Worm (Caenorhabditis elegans) whole organism, L4 larva: ENCODE measurements around the gene srw-140.

Experiments used
- F49E8.2 ChIP-seq: sonication (generic microtip); optimal IDR thresholded peaks from 2 replicates; lab custom pipeline; 2016; ENCODE audit warnings: missing compliant biosample characterization, mild to moderate bottlenecking, missing genetic modification characterization, borderline replicate concordance
- R02D3.7 ChIP-seq: fragments of 150-350 bp; sonication (generic microtip); optimal IDR thresholded peaks from 3 replicates; lab custom pipeline; 2014; ENCODE audit warnings: missing biosample characterization, missing genetic modification characterization
- egl-27 ChIP-seq: sonication (generic microtip); optimal IDR thresholded peaks from 3 replicates; lab custom pipeline; 2017; ENCODE audit warnings: missing biosample characterization, missing genetic modification reagents, missing genetic modification characterization
- hlh-30 ChIP-seq: sonication (generic microtip); optimal IDR thresholded peaks from 2 replicates; lab custom pipeline; 2017; ENCODE audit warnings: antibody characterized with exemption, mild to moderate bottlenecking, missing genetic modification characterization, missing compliant biosample characterization; ENCODE audit not compliant: insufficient read depth
- lsy-2 ChIP-seq, 2 experiments: fragments of 150-350 bp in 1 of 2; sonication (generic microtip) in 1 of 2; optimal IDR thresholded peaks; 2 replicates each; lab custom pipeline; 2014 to 2017; ENCODE audit warnings: missing biosample characterization in 2 of 2, missing genetic modification characterization in 2 of 2
- nhr-48 ChIP-seq: sonication (generic microtip); optimal IDR thresholded peaks from 2 replicates; lab custom pipeline; 2016; ENCODE audit warnings: mild to moderate bottlenecking, missing genetic modification characterization, missing compliant biosample characterization
- skn-1 ChIP-seq: fragments of 150-350 bp; optimal IDR thresholded peaks from 2 replicates; lab custom pipeline; 2014; ENCODE audit warnings: missing biosample characterization, missing genetic modification characterization
- snpc-4 ChIP-seq: fragments of 150-350 bp; optimal IDR thresholded peaks from 2 replicates; lab custom pipeline; 2014; ENCODE audit warnings: missing biosample characterization, missing genetic modification characterization
- ztf-11 ChIP-seq: fragments of 150-350 bp; optimal IDR thresholded peaks from 2 replicates; lab custom pipeline; 2014; ENCODE audit warnings: missing biosample characterization, missing genetic modification characterization

DNA sequence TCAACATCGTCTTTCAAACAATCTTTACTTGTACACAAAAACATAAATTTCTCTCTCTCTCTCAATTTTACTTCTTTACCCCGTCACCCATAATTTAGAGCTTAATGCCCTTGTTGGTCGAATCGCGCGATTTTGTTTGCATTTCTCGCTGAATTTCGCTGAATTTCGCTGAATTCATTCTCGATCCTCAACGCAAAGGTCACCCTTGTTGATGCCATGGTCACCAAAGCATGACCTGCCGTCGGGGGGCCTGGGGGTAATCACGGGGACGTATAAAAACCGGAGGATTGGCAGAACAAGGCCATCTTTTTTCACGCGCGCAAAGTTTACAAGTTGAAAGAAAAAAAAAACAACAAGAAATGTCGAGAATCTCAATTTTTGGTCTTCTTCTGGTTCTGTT, 35.5 kb upstream of the srw-140 start, which contains the start of gene F14F9.8:
- no peak for TF ChIP-seq hlh-30 (tag; lab: Kevin White, UChicago)
- TF ChIP-seq skn-1 (tag; lab: Kevin White, UChicago), result no peak
- TF ChIP-seq R02D3.7 (tag; lab: Kevin White, UChicago), result no peak
- TF ChIP-seq F49E8.2 (tag; lab: Kevin White, UChicago), result no peak
- no peak for TF ChIP-seq ztf-11
- no peak for TF ChIP-seq lsy-2 (tag; optimal IDR thresholded peaks at IDR 0.05; lab: Kevin White, UChicago)
- no peak for TF ChIP-seq snpc-4
- TF ChIP-seq nhr-48 (tag; lab: Kevin White, UChicago), result no peak
- no peak for TF ChIP-seq egl-27 (tag; lab: Kevin White, UChicago)
